Worm (Caenorhabditis elegans) whole organism, L4/young adult: ENCODE data around the gene C32D5.11.

Experiments used
- dao-5 ChIP-seq: sonication (generic microtip); optimal IDR thresholded peaks from 2 replicates; lab custom pipeline; 2016; ENCODE audit warnings: missing genotype, missing genetic modification characterization, moderate library complexity, missing compliant biosample characterization
- him-1 ChIP-seq: sonication (generic microtip); optimal IDR thresholded peaks from 2 replicates; lab custom pipeline; 2016; ENCODE audit warnings: missing genotype, missing genetic modification reagents, missing genetic modification characterization, missing compliant biosample characterization

ce11 chrII:6328672-6329071 lies 26.6 kb downstream of the C32D5.11 start:
- TF ChIP-seq him-1 (no peak), dao-5 (tag; lab: Kevin White, UChicago) (no peak)
